Worm (Caenorhabditis elegans) whole organism, late embryonic: Measurements from ENCODE around the gene puf-8.

Source experiments
- K09A11.1 ChIP-seq: sonication (generic microtip); optimal IDR thresholded peaks from 2 replicates; lab custom pipeline; 2017; ENCODE audit warnings: antibody characterized with exemption, mild to moderate bottlenecking, missing genetic modification characterization, missing compliant biosample characterization; ENCODE audit not compliant: insufficient read depth
- dve-1 ChIP-seq: sonication (generic microtip); optimal IDR thresholded peaks from 2 replicates; lab custom pipeline; 2017; ENCODE audit warnings: antibody characterized with exemption, mild to moderate bottlenecking, missing genetic modification characterization, missing compliant biosample characterization
- gmeb-2 ChIP-seq: sonication (generic microtip); optimal IDR thresholded peaks from 2 replicates; lab custom pipeline; 2016; ENCODE audit warnings: missing genetic modification characterization, inconsistent platforms, missing compliant biosample characterization
- pha-4 ChIP-seq: fragments of 150-350 bp; optimal IDR thresholded peaks from 2 replicates; lab custom pipeline; 2018; ENCODE audit warnings: missing biosample characterization, missing genetic modification reagents, missing genetic modification characterization
- pros-1 ChIP-seq: fragments of 150-350 bp; optimal IDR thresholded peaks from 2 replicates; lab custom pipeline; 2014; ENCODE audit warnings: missing biosample characterization, missing genetic modification reagents, missing genetic modification characterization

ce11 chrII:7343668-7344067 is 45.6 kb upstream of the puf-8 start:
- no peak for TF ChIP-seq K09A11.1 (tag; lab: Kevin White, UChicago)
- TF ChIP-seq pha-4 (tag; lab: Kevin White, UChicago), result no peak
- no peak for TF ChIP-seq pros-1 (tag; lab: Kevin White, UChicago)
- TF ChIP-seq dve-1 (tag; lab: Kevin White, UChicago), result no peak
- TF ChIP-seq gmeb-2 (tag; lab: Kevin White, UChicago), result no peak
